Worm (Caenorhabditis elegans): ENCODE data around the gene sar-1.

The sar-1 gene

ce11 chrIV:4473767-4474166 is 39.4 kb downstream of the sar-1 start:
- TF ChIP-seq lin-26 (GFP tag; IDR thresholded peaks at IDR 0.05) (no peak), cebp-1 (GFP tag; IDR thresholded peaks at IDR 0.05) (no peak; the same call in 1 of the 2 replicates), cebp-1 (tag; optimal IDR thresholded peaks at IDR 0.05) (peak; percentile 66), F52B5.7 (tag; optimal IDR thresholded peaks at IDR 0.05) (peak; percentile 56), zfh-2 (GFP tag; conservative IDR thresholded peaks at IDR 0.05) (peak; percentile 79), ztf-26 (tag; optimal IDR thresholded peaks at IDR 0.05) (peak; percentile 50), zim-3 (tag; optimal IDR thresholded peaks at IDR 0.05) (no peak), chd-7 (tag; optimal IDR thresholded peaks at IDR 0.05) (peak; percentile 30), ceh-27 (GFP tag; optimal IDR thresholded peaks at IDR 0.05) (peak; percentile 1), mcd-1 (GFP tag; IDR thresholded peaks at IDR 0.05) (0 out of 2 replicates have a peak, but pooled peaks have one; percentile 26), K11D2.4 (GFP tag; IDR thresholded peaks at IDR 0.05) (peak; percentile 12; the same call in 1 of the 2 replicates), C06A6.2 (GFP tag; conservative IDR thresholded peaks at IDR 0.05) (no peak), somi-1 (GFP tag; optimal IDR thresholded peaks at IDR 0.05) (peak; percentile 16), egrh-3 (GFP tag; IDR thresholded peaks at IDR 0.05) (peak; percentile 51; the same call in 1 of the 2 replicates), snpc-4 (GFP tag; optimal IDR thresholded peaks at IDR 0.05) (no peak), snpc-4 (tag; optimal IDR thresholded peaks at IDR 0.05) (no peak), tlf-1 (GFP tag; optimal IDR thresholded peaks at IDR 0.05) (no peak), atf-7 (tag; optimal IDR thresholded peaks at IDR 0.05) (peak; percentile 60), athp-1 (tag; optimal IDR thresholded peaks at IDR 0.05) (peak; percentile 45), mel-28 (tag; optimal IDR thresholded peaks at IDR 0.05; ENCODE audit: borderline replicate concordance) (no peak), K12H6.12 (tag; optimal IDR thresholded peaks at IDR 0.05) (peak; percentile 6), dox-1 (GFP tag; IDR thresholded peaks at IDR 0.05) (peak; percentile 51; the same call in 1 of the 2 replicates), B0336.3 (GFP tag; IDR thresholded peaks at IDR 0.05) (peak; percentile 64), nfyb-1 (GFP tag; IDR thresholded peaks at IDR 0.05) (peak; percentile 37; the same call in 1 of the 2 replicates)

- TF ChIP-seq attf-3 (GFP tag; conservative IDR thresholded peaks at IDR 0.05), result no peak
- peak; percentile 11 for TF ChIP-seq ceh-27 (GFP tag; optimal IDR thresholded peaks at IDR 0.05)
- TF ChIP-seq F39B2.1 (GFP tag; IDR thresholded peaks at IDR 0.05), result no peak
- no peak for TF ChIP-seq egrh-3 (GFP tag; IDR thresholded peaks at IDR 0.05)
- TF ChIP-seq tlf-1 (GFP tag; optimal IDR thresholded peaks at IDR 0.05), result no peak
- TF ChIP-seq dpl-1 (GFP tag; optimal IDR thresholded peaks at IDR 0.05), result no peak
- no peak for TF ChIP-seq rec-8 (tag; optimal IDR thresholded peaks at IDR 0.05)
- no peak for TF ChIP-seq tbx-9 (tag; optimal IDR thresholded peaks at IDR 0.05; ENCODE audit: borderline replicate concordance)
- TF ChIP-seq let-526 (GFP tag; IDR thresholded peaks at IDR 0.05), result peak; percentile 8; the same call in 1 of the 2 replicates
- TF ChIP-seq sdz-38 (tag; optimal IDR thresholded peaks at IDR 0.05), result no peak
- TF ChIP-seq madf-3 (GFP tag; IDR thresholded peaks at IDR 0.05), result no peak
- no peak for TF ChIP-seq F37B4.10 (GFP tag; IDR thresholded peaks at IDR 0.05)
- no peak for TF ChIP-seq snpc-1.3 (tag; optimal IDR thresholded peaks at IDR 0.05; ENCODE audit: insufficient read depth)
- 0 out of 2 replicates have a peak, but pooled peaks have one; percentile 19 for TF ChIP-seq lir-1 (GFP tag; conservative IDR thresholded peaks at IDR 0.05)
- TF ChIP-seq sptf-2 (GFP tag; optimal IDR thresholded peaks at IDR 0.05), result no peak
- TF ChIP-seq lsy-27 (tag; optimal IDR thresholded peaks at IDR 0.05; ENCODE audit: borderline replicate concordance, insufficient read depth), result no peak
- no peak for TF ChIP-seq lag-1 (GFP tag; IDR thresholded peaks at IDR 0.05)
- peak; percentile 5; the same call in 1 of the 2 replicates for TF ChIP-seq mcd-1 (GFP tag; IDR thresholded peaks at IDR 0.05)
- TF ChIP-seq sea-2 (GFP tag; IDR thresholded peaks at IDR 0.05), result no peak
- TF ChIP-seq nhr-120 (GFP tag; IDR thresholded peaks at IDR 0.05), result no peak
- TF ChIP-seq zfh-2 (GFP tag; conservative IDR thresholded peaks at IDR 0.05), result no peak
- TF ChIP-seq pha-4 (tag; optimal IDR thresholded peaks at IDR 0.05), result no peak
- TF ChIP-seq F22D6.2 (tag; optimal IDR thresholded peaks at IDR 0.05), result no peak
- no peak for TF ChIP-seq madf-10 (tag; optimal IDR thresholded peaks at IDR 0.05)
- no peak for TF ChIP-seq ZK185.1 (tag; optimal IDR thresholded peaks at IDR 0.05; ENCODE audit: poor library complexity, severe bottlenecking)
- TF ChIP-seq cebp-2 (GFP tag; IDR thresholded peaks at IDR 0.05), result no peak
- TF ChIP-seq madf-8 (GFP tag; conservative IDR thresholded peaks at IDR 0.05), result no peak
Observed at ce11 chrIV:4472418-4473173, 40.5 kb downstream of the sar-1 start.
